Worm (Caenorhabditis elegans): Measurements from ENCODE around the gene C44F1.1.

ce11 chrIII:3735509-3736255 is 29.7 kb downstream of the C44F1.1 start:
- TF ChIP-seq egl-27 (tag; optimal IDR thresholded peaks at IDR 0.05) (no peak), zag-1 (tag; optimal IDR thresholded peaks at IDR 0.05) (no peak), ama-1 (optimal IDR thresholded peaks at IDR 0.05) (peak; percentile 74), pag-3 (tag; optimal IDR thresholded peaks at IDR 0.05; ENCODE audit: borderline replicate concordance, insufficient read depth) (no peak), nhr-12 (tag; optimal IDR thresholded peaks at IDR 0.05) (no peak), sox-4 (tag; optimal IDR thresholded peaks at IDR 0.05) (no peak), nhr-237 (tag; optimal IDR thresholded peaks at IDR 0.05) (no peak), mdl-1 (tag; optimal IDR thresholded peaks at IDR 0.05) (no peak), lin-13 (GFP tag; optimal IDR thresholded peaks at IDR 0.05) (no peak)

All from whole organism, L1 larva.